Worm (Caenorhabditis elegans): ENCODE data around the gene C35A5.11.

Gene C35A5.11

DNA sequence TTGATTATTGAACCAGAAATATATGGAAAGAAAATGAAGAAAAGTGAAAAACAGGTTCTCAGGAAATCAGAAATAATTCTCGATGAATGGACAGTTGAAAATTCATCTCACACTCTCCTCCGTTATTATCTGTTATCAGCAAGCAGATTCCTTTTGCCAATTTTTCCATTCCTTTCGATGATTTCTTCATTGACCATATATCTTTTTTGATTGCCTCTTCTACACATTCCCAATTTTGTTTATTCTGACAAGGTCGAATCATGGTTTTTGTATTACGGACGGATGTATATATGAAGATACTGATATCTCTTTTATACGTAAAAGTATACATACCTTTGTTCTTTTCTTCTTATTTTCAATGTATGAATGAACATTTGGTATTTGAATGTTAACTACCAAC lies 42.2 kb downstream of the C35A5.11 start:
- no peak for TF ChIP-seq nhr-11 (tag; optimal IDR thresholded peaks at IDR 0.05)
- no peak for TF ChIP-seq sox-2 (GFP tag; IDR thresholded peaks at IDR 0.05)

DNA sequence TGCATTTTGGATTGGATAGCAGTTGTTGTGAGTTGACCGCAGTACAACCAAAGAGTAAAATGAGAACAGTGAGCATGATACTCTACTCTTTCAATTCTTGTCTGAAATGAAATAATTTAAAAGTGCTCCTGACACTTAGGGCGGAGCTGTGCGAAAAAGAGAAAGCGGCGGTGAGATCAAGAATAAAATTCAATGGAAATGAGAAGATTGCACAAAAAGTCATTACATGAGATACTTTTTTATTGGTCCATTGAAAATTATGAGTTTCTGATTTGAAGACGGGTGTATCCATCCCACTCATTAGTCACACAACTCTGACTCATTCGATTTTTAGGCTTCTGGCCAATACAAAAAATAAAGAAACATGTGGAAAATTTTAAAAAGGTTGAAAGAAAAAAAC lies 45.7 kb downstream of the C35A5.11 start, which contains the start of gene F22E12.1:
Gene F22E12.1, minus strand, starts transcription at position 101 of the 400 bp plus-strand sequence.
- no peak for TF ChIP-seq hlh-30 (tag; optimal IDR thresholded peaks at IDR 0.05; ENCODE audit: insufficient read depth)
- no peak for TF ChIP-seq C08G9.2 (tag; optimal IDR thresholded peaks at IDR 0.05)
- TF ChIP-seq fkh-6 (tag; optimal IDR thresholded peaks at IDR 0.05), result no peak
- TF ChIP-seq elt-4 (tag; optimal IDR thresholded peaks at IDR 0.05), result no peak
- no peak for TF ChIP-seq unc-3 (GFP tag; conservative IDR thresholded peaks at IDR 0.05)
- no peak for TF ChIP-seq unc-3 (tag; optimal IDR thresholded peaks at IDR 0.05)
- no peak for TF ChIP-seq ceh-19 (GFP tag; optimal IDR thresholded peaks at IDR 0.05)
- no peak for TF ChIP-seq nhr-11 (tag; optimal IDR thresholded peaks at IDR 0.05)
- no peak for TF ChIP-seq lim-6 (tag; optimal IDR thresholded peaks at IDR 0.05)
- TF ChIP-seq unc-42 (tag; optimal IDR thresholded peaks at IDR 0.05), result no peak
- TF ChIP-seq elt-2 (tag; optimal IDR thresholded peaks at IDR 0.05), result no peak
- TF ChIP-seq T23F11.4 (GFP tag; optimal IDR thresholded peaks at IDR 0.05), result no peak
- no peak for TF ChIP-seq K09A11.1 (tag; optimal IDR thresholded peaks at IDR 0.05; ENCODE audit: insufficient read depth)

DNA sequence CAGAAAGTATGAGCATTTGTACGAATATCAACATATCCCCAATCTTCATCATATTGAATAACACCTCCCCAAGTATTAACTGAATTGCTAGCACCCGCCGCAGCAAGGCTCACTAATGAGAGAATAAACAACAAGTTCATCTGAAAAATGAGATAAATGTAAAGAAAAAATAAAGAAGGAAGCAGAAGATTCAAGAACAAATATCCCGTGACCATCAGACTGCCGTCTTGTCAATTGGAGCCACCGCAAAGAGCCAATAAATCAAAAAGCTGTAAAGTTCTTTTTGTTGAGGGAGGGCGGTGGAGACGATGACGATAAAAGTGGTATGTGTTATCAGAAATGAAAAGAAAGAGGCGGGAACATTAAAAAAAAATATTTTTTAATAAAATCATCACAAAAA lies 49.4 kb downstream of the C35A5.11 start, which contains the start of gene Y32F6A.5:
Gene Y32F6A.5, minus strand, starts transcription at position 140 of the 400 bp plus-strand sequence.
- TF ChIP-seq eyg-1 (tag; optimal IDR thresholded peaks at IDR 0.05), result no peak
- no peak for TF ChIP-seq K02D7.2 (tag; optimal IDR thresholded peaks at IDR 0.05)
- TF ChIP-seq nfya-1 (tag; optimal IDR thresholded peaks at IDR 0.05), result no peak
- TF ChIP-seq sox-2 (GFP tag; IDR thresholded peaks at IDR 0.05), result no peak
- no peak for TF ChIP-seq ztf-16 (tag; optimal IDR thresholded peaks at IDR 0.05)
- no peak for TF ChIP-seq hlh-6 (tag; optimal IDR thresholded peaks at IDR 0.05)
- no peak for TF ChIP-seq F13H6.1 (tag; optimal IDR thresholded peaks at IDR 0.05)
- TF ChIP-seq pqm-1 (tag; optimal IDR thresholded peaks at IDR 0.05), result no peak
- TF ChIP-seq ceh-14 (tag; optimal IDR thresholded peaks at IDR 0.05), result no peak
- TF ChIP-seq nhr-11 (tag; optimal IDR thresholded peaks at IDR 0.05), result no peak
- TF ChIP-seq pat-9 (tag; optimal IDR thresholded peaks at IDR 0.05), result no peak
